Fruit fly (Drosophila melanogaster): ENCODE measurements around the gene Mipp1.

The Mipp1 gene

DNA sequence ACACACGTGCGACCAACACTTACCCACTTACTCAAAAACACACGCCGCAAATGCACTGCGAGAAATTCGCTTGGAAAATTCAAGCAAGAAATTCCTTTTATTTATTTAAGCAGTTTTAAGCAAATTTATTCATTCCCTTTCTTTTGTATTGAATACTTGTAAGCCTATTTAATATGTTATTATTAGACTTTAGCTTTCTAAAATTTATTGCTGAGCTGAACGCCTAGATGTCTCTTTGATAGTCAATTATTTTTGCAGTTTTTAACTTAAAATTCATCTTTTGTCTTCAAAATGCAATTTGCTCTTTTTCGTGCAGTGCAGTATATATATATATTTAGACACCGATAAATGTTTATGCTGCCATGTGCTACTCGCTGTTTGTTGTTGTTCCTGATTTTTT is 39.2 kb downstream of the Mipp1 start (continued):
- TF ChIP-seq CG17186 (GFP tag; optimal IDR thresholded peaks at IDR 0.05) (peak; percentile 6), CG3281 (GFP tag; optimal IDR thresholded peaks at IDR 0.05) (peak; percentile 86), CG7372 (GFP tag; IDR thresholded peaks at IDR 0.05) (peak; percentile 69), peb (GFP tag; IDR thresholded peaks at IDR 0.05) (peak; percentile 44; the same call in 1 of the 2 replicates), Ets97D (GFP tag; optimal IDR thresholded peaks at IDR 0.05) (no peak), Drgx (GFP tag; IDR thresholded peaks at IDR 0.05) (no peak), fu2 (GFP tag; optimal IDR thresholded peaks at IDR 0.05) (peak; percentile 56), ro (GFP tag; IDR thresholded peaks at IDR 0.05) (0 out of 2 replicates have a peak, but pooled peaks have one; percentile 12), ATbp (GFP tag; optimal IDR thresholded peaks at IDR 0.05) (peak; percentile 70), CG7987 (GFP tag; optimal IDR thresholded peaks at IDR 0.05) (no peak), CG18599 (GFP tag; optimal IDR thresholded peaks at IDR 0.05) (peak; percentile 84), Jarid2 (GFP tag; optimal IDR thresholded peaks at IDR 0.05) (peak; percentile 27), dpn (GFP tag; optimal IDR thresholded peaks at IDR 0.05) (peak; percentile 61 to 72), Hmx (GFP tag; optimal IDR thresholded peaks at IDR 0.05) (no peak), CG13296 (GFP tag; optimal IDR thresholded peaks at IDR 0.05) (peak; percentile 79), CG14441 (GFP tag; IDR thresholded peaks at IDR 0.05) (peak; percentile 61), CG6689 (GFP tag; IDR thresholded peaks at IDR 0.05) (peak; percentile 77), Sox100B (GFP tag; optimal IDR thresholded peaks at IDR 0.05) (peak; percentile 87), jing (GFP tag; optimal IDR thresholded peaks at IDR 0.05) (peak; percentile 60), usp (GFP tag; optimal IDR thresholded peaks at IDR 0.05) (no peak), pho (GFP tag; optimal IDR thresholded peaks at IDR 0.05) (peak; percentile 54), CG17612 (GFP tag; IDR thresholded peaks at IDR 0.05) (no peak), CG5180 (GFP tag; optimal IDR thresholded peaks at IDR 0.05) (peak; percentile 68), CG1792 (GFP tag; optimal IDR thresholded peaks at IDR 0.05) (peak; percentile 12), Hey (tag; optimal IDR thresholded peaks at IDR 0.05) (peak; percentile 33), Usf (GFP tag; optimal IDR thresholded peaks at IDR 0.05) (peak; percentile 52), Hr51 (GFP tag; optimal IDR thresholded peaks at IDR 0.05) (peak; percentile 56 to 88), seq (GFP tag; IDR thresholded peaks at IDR 0.05) (peak; percentile 67), CG31365 (tag; optimal IDR thresholded peaks at IDR 0.05) (peak; percentile 6), CTCF (GFP tag; optimal IDR thresholded peaks at IDR 0.05) (peak; percentile 17), CG10366 (GFP tag; IDR thresholded peaks at IDR 0.05) (peak; percentile 52; the same call in 1 of the 2 replicates), cato (GFP tag; optimal IDR thresholded peaks at IDR 0.05; ENCODE audit: borderline replicate concordance) (peak; percentile 52), zfh2 (GFP tag; optimal IDR thresholded peaks at IDR 0.05) (peak; percentile 47), CG13624 (GFP tag; optimal IDR thresholded peaks at IDR 0.05) (peak; percentile 58), CG10209 (GFP tag; optimal IDR thresholded peaks at IDR 0.05) (peak; percentile 81), ap (GFP tag; IDR thresholded peaks at IDR 0.05) (peak; percentile 49; the same call in 1 of the 2 replicates), Dek (tag; optimal IDR thresholded peaks at IDR 0.05) (peak; percentile 68), z (GFP tag; IDR thresholded peaks at IDR 0.05) (no peak), bab2 (GFP tag; optimal IDR thresholded peaks at IDR 0.05) (peak; percentile 71), zfh1 (GFP tag; IDR thresholded peaks at IDR 0.05) (no peak), CHES-1-like (GFP tag; optimal IDR thresholded peaks at IDR 0.05) (peak; percentile 50), grau (tag; optimal IDR thresholded peaks at IDR 0.05) (peak; percentile 89), Adf1 (GFP tag; IDR thresholded peaks at IDR 0.05) (peak; percentile 20; the same call in 1 of the 2 replicates), Aef1 (GFP tag; IDR thresholded peaks at IDR 0.05) (peak; percentile 77), hkb (optimal IDR thresholded peaks at IDR 0.05) (no peak), hkb (GFP tag; IDR thresholded peaks at IDR 0.05) (peak; percentile 78), Ada2b (GFP tag; IDR thresholded peaks at IDR 0.05) (peak; percentile 69), CG15696 (tag; optimal IDR thresholded peaks at IDR 0.05) (peak; percentile 59), CG8924 (tag; optimal IDR thresholded peaks at IDR 0.05) (peak; percentile 87), inv (GFP tag; IDR thresholded peaks at IDR 0.05; ENCODE audit: partially characterized antibody) (no peak), CG31441 (GFP tag; IDR thresholded peaks at IDR 0.05) (peak; percentile 88), CG7357 (GFP tag; IDR thresholded peaks at IDR 0.05) (peak; percentile 64; the same call in 2 of the 3 replicates)
